Worm (Caenorhabditis elegans): ENCODE results near the gene Y94H6A.2.

Y94H6A.2 gene

DNA sequence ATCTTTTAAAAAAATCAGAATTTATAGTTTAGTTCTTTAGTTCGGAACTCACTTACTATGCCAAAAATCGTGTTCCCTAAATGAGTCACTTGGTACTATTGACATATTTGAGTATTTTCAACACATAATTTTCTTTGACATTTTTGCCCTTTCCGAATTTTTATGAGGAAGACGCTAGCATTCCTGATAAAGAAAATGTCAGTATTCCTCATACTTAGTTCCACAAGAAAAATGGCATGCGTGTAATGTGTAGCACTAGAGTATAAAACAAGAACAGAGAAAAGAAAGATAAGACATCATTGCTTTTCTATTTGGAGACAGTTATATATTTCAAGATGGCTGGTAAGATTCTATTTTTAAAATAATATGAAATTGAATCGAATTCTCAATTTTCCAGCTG lies at the start of gene Y94H6A.2:
TSS of gene Y94H6A.2 (plus strand) at position 336 of the 400 bp plus-strand sequence.
- TF ChIP-seq mbf-1 (tag; optimal IDR thresholded peaks at IDR 0.05) (no peak), snpc-4 (tag; optimal IDR thresholded peaks at IDR 0.05) (no peak), crh-2 (tag; optimal IDR thresholded peaks at IDR 0.05) (no peak), fos-1 (tag; optimal IDR thresholded peaks at IDR 0.05) (peak; percentile 76), zag-1 (tag; optimal IDR thresholded peaks at IDR 0.05) (no peak), gmeb-1 (tag; optimal IDR thresholded peaks at IDR 0.05) (no peak)

DNA sequence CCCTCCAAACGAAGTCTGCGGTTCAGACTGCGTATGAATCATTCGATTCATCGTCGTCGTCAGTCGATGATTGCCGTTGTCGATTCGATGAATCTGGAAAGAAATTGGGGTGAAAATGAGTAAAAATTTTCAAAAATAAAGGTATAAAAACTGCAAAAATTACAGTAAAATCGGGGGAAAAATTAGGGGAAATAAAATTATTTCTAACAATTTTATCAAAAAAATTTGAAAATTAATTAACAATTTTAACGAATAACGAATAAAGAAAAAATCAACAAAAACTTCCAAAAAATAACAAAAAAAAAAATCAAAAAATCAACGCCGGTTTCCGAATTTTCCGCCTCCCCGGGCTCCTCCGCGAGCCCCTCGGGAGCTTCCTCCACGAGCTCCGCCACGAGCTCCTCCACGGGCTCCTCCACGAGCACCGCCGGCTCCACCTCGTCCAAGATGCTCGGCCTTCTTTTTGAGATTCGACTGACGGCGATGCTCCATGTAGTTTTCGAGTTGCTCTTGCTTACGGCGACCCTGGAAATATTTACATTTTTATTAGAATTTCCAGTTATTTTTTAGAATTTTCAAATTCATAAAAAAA lies 41.3 kb upstream of the Y94H6A.2 start, which contains the start of gene egrh-3:
TSS of gene egrh-3 (minus strand) at position 51 of the 592 bp plus-strand sequence.
- TF ChIP-seq nhr-129 (tag; optimal IDR thresholded peaks at IDR 0.05) (no peak), snpc-4 (tag; optimal IDR thresholded peaks at IDR 0.05) (no peak), ztf-4 (tag; optimal IDR thresholded peaks at IDR 0.05) (no peak), lsy-2 (tag; optimal IDR thresholded peaks at IDR 0.05) (no peak), ztf-11 (tag; optimal IDR thresholded peaks at IDR 0.05) (no peak), skn-1 (tag; optimal IDR thresholded peaks at IDR 0.05) (no peak), crh-2 (tag; optimal IDR thresholded peaks at IDR 0.05) (no peak), fos-1 (tag; optimal IDR thresholded peaks at IDR 0.05) (no peak), elt-3 (tag; optimal IDR thresholded peaks at IDR 0.05) (no peak), ceh-16 (tag; optimal IDR thresholded peaks at IDR 0.05) (no peak), nhr-77 (tag; optimal IDR thresholded peaks at IDR 0.05) (no peak), sma-3 (GFP tag; optimal IDR thresholded peaks at IDR 0.05) (no peak), lin-11 (tag; optimal IDR thresholded peaks at IDR 0.05) (no peak), unc-39 (tag; optimal IDR thresholded peaks at IDR 0.05) (no peak)

DNA sequence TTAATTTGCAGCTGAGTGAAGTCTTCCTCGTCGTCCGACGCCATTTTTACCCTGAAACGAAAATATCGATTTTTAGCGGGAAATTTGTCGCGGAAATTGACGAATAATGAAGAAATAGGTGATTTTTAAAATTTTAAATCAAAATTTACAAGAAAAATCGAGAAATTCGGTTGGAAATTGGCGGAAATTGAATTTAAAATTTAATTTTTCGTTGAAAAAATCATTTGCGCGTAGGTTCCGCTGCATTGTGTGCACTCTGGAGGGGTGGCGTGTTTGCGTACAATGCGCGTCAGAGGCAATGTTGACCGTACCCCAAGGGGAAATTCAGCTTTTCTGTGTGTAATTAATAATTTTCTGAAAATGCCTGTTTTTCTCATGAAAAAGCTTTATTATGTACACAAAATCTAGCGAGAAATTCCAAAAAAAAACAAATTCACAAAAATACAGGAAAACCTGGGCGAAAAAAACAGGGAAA lies 26.1 kb upstream of the Y94H6A.2 start, which contains the start of gene Y94H6A.5:
TSS of gene Y94H6A.5 (minus strand) at position 51 of the 475 bp plus-strand sequence.
- no peak for TF ChIP-seq mbf-1 (tag; optimal IDR thresholded peaks at IDR 0.05)
- TF ChIP-seq ceh-16 (tag; optimal IDR thresholded peaks at IDR 0.05), result no peak
- no peak for TF ChIP-seq mdl-1 (tag; optimal IDR thresholded peaks at IDR 0.05)
- no peak for TF ChIP-seq elt-1 (tag; optimal IDR thresholded peaks at IDR 0.05)
- peak; percentile 42 for TF ChIP-seq C34F6.9 (tag; optimal IDR thresholded peaks at IDR 0.05)
- peak; percentile 74 for TF ChIP-seq ama-1 (optimal IDR thresholded peaks at IDR 0.05)
- TF ChIP-seq nhr-11 (tag; optimal IDR thresholded peaks at IDR 0.05), result no peak
- TF ChIP-seq nhr-10 (tag; optimal IDR thresholded peaks at IDR 0.05), result no peak
- TF ChIP-seq ztf-4 (tag; optimal IDR thresholded peaks at IDR 0.05), result no peak
- TF ChIP-seq unc-62 (GFP tag; optimal IDR thresholded peaks at IDR 0.05), result no peak
- TF ChIP-seq nhr-129 (tag; optimal IDR thresholded peaks at IDR 0.05), result peak; percentile 49
- peak; percentile 5 for TF ChIP-seq lin-11 (tag; optimal IDR thresholded peaks at IDR 0.05)
- no peak for TF ChIP-seq sma-9 (GFP tag; optimal IDR thresholded peaks at IDR 0.05)
- TF ChIP-seq sma-9 (tag; optimal IDR thresholded peaks at IDR 0.05), result no peak
- TF ChIP-seq nhr-25 (tag; optimal IDR thresholded peaks at IDR 0.05), result peak; percentile 60
- TF ChIP-seq sem-4 (tag; optimal IDR thresholded peaks at IDR 0.05), result no peak
- TF ChIP-seq gmeb-1 (tag; optimal IDR thresholded peaks at IDR 0.05), result peak; percentile 49
- TF ChIP-seq ztf-1 (GFP tag; conservative IDR thresholded peaks at IDR 0.05), result no peak
- TF ChIP-seq blmp-1 (tag; optimal IDR thresholded peaks at IDR 0.05; ENCODE audit: insufficient read depth), result no peak
- TF ChIP-seq lin-13 (GFP tag; optimal IDR thresholded peaks at IDR 0.05), result peak; percentile 69
- no peak for TF ChIP-seq unc-39 (tag; optimal IDR thresholded peaks at IDR 0.05)
- TF ChIP-seq ceh-82 (tag; optimal IDR thresholded peaks at IDR 0.05), result no peak
- peak; percentile 15 for TF ChIP-seq egl-27 (tag; optimal IDR thresholded peaks at IDR 0.05)
- TF ChIP-seq skn-1 (tag; optimal IDR thresholded peaks at IDR 0.05), result no peak
- TF ChIP-seq R02D3.7 (tag; optimal IDR thresholded peaks at IDR 0.05), result no peak
- TF ChIP-seq nhr-237 (tag; optimal IDR thresholded peaks at IDR 0.05), result no peak
- no peak for TF ChIP-seq F13H6.1 (tag; optimal IDR thresholded peaks at IDR 0.05)
- TF ChIP-seq Y55F3AM.14 (GFP tag; optimal IDR thresholded peaks at IDR 0.05), result no peak
- TF ChIP-seq ztf-11 (tag; optimal IDR thresholded peaks at IDR 0.05), result no peak
- no peak for TF ChIP-seq nhr-12 (tag; optimal IDR thresholded peaks at IDR 0.05)
- no peak for TF ChIP-seq peb-1 (tag; optimal IDR thresholded peaks at IDR 0.05)
- peak; percentile 21 for TF ChIP-seq sma-3 (GFP tag; optimal IDR thresholded peaks at IDR 0.05)
- no peak for TF ChIP-seq zag-1 (tag; optimal IDR thresholded peaks at IDR 0.05)
- TF ChIP-seq alr-1 (tag; optimal IDR thresholded peaks at IDR 0.05), result no peak
- TF ChIP-seq unc-55 (GFP tag; optimal IDR thresholded peaks at IDR 0.05), result peak; percentile 68
- TF ChIP-seq nhr-77 (tag; optimal IDR thresholded peaks at IDR 0.05), result no peak
- peak; percentile 82 to 97 for TF ChIP-seq lsy-2 (tag; optimal IDR thresholded peaks at IDR 0.05)
- no peak for TF ChIP-seq fos-1 (tag; optimal IDR thresholded peaks at IDR 0.05)
- TF ChIP-seq elt-3 (tag; optimal IDR thresholded peaks at IDR 0.05), result no peak
- no peak for TF ChIP-seq ZK546.5 (tag; optimal IDR thresholded peaks at IDR 0.05)
- TF ChIP-seq nhr-6 (tag; optimal IDR thresholded peaks at IDR 0.05), result no peak
- TF ChIP-seq lin-39 (tag; optimal IDR thresholded peaks at IDR 0.05), result no peak
- TF ChIP-seq crh-2 (tag; optimal IDR thresholded peaks at IDR 0.05), result peak; percentile 56
- TF ChIP-seq dmd-4 (tag; optimal IDR thresholded peaks at IDR 0.05), result no peak
